Worm (Caenorhabditis elegans) whole organism, early embryonic: ENCODE measurements around the gene elo-4.

Experiments
- B0310.2 ChIP-seq: sonication (generic microtip); optimal IDR thresholded peaks from 2 replicates; lab custom pipeline; 2016; ENCODE audit warnings: mild to moderate bottlenecking, missing genetic modification characterization, missing compliant biosample characterization
- F13C5.2 ChIP-seq: sonication (generic microtip); optimal IDR thresholded peaks from 2 replicates; lab custom pipeline; 2017; ENCODE audit warnings: mild to moderate bottlenecking, missing genetic modification characterization, inconsistent platforms, missing compliant biosample characterization
- aly-1 ChIP-seq: sonication (generic microtip); optimal IDR thresholded peaks from 2 replicates; lab custom pipeline; 2016; ENCODE audit warnings: missing genetic modification characterization, missing compliant biosample characterization
- ama-1 ChIP-seq: fragments of 150-350 bp; optimal IDR thresholded peaks from 2 replicates; lab custom pipeline; 2014
- ceh-13 ChIP-seq: fragments of 200-800 bp; sonication (Bioruptor generic); optimal IDR thresholded peaks from 2 replicates; lab custom pipeline; 2018; ENCODE audit warnings: mild to moderate bottlenecking, missing genetic modification characterization, missing compliant biosample characterization
- ceh-36 ChIP-seq: sonication (generic microtip); optimal IDR thresholded peaks from 2 replicates; lab custom pipeline; 2016; ENCODE audit warnings: missing genetic modification characterization, inconsistent platforms, missing compliant biosample characterization
- ets-7 ChIP-seq: sonication (generic microtip); optimal IDR thresholded peaks from 2 replicates; lab custom pipeline; 2016; ENCODE audit warnings: missing genotype, missing genetic modification characterization, missing compliant biosample characterization
- flt-1 ChIP-seq: fragments of 200-800 bp; sonication (Bioruptor generic); IDR thresholded peaks from 2 replicates; pipeline ENCODE4 v1.3.6; 2022; ENCODE audit warnings: missing genetic modification characterization, missing compliant biosample characterization
- hmbx-1 ChIP-seq: sonication (generic microtip); optimal IDR thresholded peaks from 2 replicates; lab custom pipeline; 2016; ENCODE audit warnings: mild to moderate bottlenecking, missing genetic modification characterization, missing compliant biosample characterization
- hmg-4 ChIP-seq: fragments of 200-800 bp; sonication (Bioruptor generic); optimal IDR thresholded peaks from 2 replicates; lab custom pipeline; 2018; ENCODE audit warnings: mild to moderate bottlenecking, missing genetic modification characterization, missing compliant biosample characterization
- hnd-1 ChIP-seq: sonication (generic microtip); optimal IDR thresholded peaks from 2 replicates; lab custom pipeline; 2016; ENCODE audit warnings: missing genetic modification characterization, missing compliant biosample characterization
- pes-1 ChIP-seq: fragments of 200-800 bp; sonication (Bioruptor generic); IDR thresholded peaks from 2 replicates; pipeline ENCODE4 v1.3.6; 2022; ENCODE audit warnings: missing genetic modification reagents, missing genetic modification characterization, missing compliant biosample characterization
- scrt-1 ChIP-seq: fragments of 200-800 bp; sonication (Bioruptor generic); IDR thresholded peaks from 2 replicates; pipeline ENCODE4 v1.3.6; 2022; ENCODE audit warnings: missing genetic modification characterization, missing compliant biosample characterization
- sea-1 ChIP-seq: fragments of 200-800 bp; sonication (Bioruptor generic); conservative IDR thresholded peaks from 2 replicates; pipeline ENCODE4 v1.3.6; 2022; ENCODE audit warnings: missing genetic modification characterization, missing compliant biosample characterization
- tbx-11 ChIP-seq: fragments of 200-800 bp; sonication (Bioruptor generic); IDR thresholded peaks from 2 replicates; pipeline ENCODE4 v1.3.6; 2022; ENCODE audit warnings: missing genetic modification characterization, missing compliant biosample characterization
- tbx-37 ChIP-seq: fragments of 200-800 bp; sonication (Bioruptor generic); conservative IDR thresholded peaks from 2 replicates; pipeline ENCODE4 v1.3.6; 2022; ENCODE audit warnings: missing genetic modification reagents, missing genetic modification characterization, missing compliant biosample characterization
- tra-4 ChIP-seq: sonication (generic microtip); optimal IDR thresholded peaks from 2 replicates; lab custom pipeline; 2017; ENCODE audit warnings: missing genetic modification characterization, missing compliant biosample characterization

The elo-4 gene

ce11 chrIII:9355412-9355969 is 21.4 kb upstream of the elo-4 start, which contains the start of gene chtb-1:
Gene chtb-1 (minus strand): TSS chrIII:9355462.
- TF ChIP-seq aly-1 (tag; lab: Kevin White, UChicago) (no peak), ets-7 (tag; lab: Kevin White, UChicago) (no peak), hnd-1 (tag; lab: Kevin White, UChicago) (no peak), sea-1 (no peak), ceh-13 (GFP tag; lab: Kevin White, UChicago) (no peak), F13C5.2 (tag; lab: Kevin White, UChicago) (no peak), B0310.2 (tag; lab: Kevin White, UChicago) (no peak), tbx-37 (no peak), flt-1 (GFP tag; lab: Robert Waterston, UW) (no peak), tbx-11 (no peak), ama-1 (lab: Kevin White, UChicago) (no peak), tra-4 (tag; lab: Kevin White, UChicago) (no peak), hmg-4 (GFP tag; lab: Kevin White, UChicago) (no peak), hmbx-1 (no peak), ceh-36 (tag; lab: Kevin White, UChicago) (no peak), pes-1 (GFP tag; lab: Robert Waterston, UW) (no peak), scrt-1 (no peak)

DNA sequence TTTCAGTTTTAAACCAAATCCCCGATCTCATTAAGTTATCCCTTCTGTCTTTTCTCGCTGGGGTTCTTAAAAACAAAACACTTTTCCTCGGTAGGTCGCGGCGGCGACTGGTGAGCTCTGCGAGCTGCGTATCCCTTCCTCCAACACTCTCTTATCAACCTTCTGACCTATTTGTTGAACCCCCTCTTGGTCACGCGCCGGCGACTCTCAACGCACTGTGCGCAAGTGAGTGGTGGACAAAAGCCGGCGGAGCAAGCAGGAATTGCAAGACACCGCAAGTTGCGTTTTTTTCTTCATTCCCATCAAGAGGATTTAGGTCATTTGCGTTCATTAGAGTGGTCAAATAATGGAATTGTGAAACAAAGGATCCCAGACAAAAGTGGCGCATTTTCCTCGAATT is 19.7 kb upstream of the elo-4 start:
- TF ChIP-seq ceh-36 (tag; lab: Kevin White, UChicago) (no peak), aly-1 (tag; lab: Kevin White, UChicago) (no peak), hmbx-1 (no peak), ets-7 (tag; lab: Kevin White, UChicago) (no peak), flt-1 (GFP tag; lab: Robert Waterston, UW) (no peak), B0310.2 (tag; lab: Kevin White, UChicago) (no peak)

DNA sequence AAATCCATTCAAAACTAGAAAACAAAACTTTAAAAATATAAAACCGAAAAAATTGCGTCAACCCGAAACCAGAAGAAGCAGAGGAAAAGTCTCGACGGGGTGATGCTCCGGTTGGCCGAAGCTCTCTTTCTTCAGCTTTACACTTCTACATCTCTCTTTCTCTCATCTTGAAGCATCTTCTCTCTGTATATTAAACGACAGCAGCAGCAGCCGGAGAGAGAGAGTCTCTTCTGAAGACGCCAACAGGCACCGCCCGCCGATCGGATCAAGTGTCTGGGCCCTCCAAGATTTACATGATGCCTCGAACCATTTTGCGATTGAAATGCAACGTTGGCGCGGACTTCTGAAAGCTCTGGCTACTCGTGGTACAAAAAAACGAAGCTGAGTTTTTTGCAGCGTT is 12.6 kb upstream of the elo-4 start:
- TF ChIP-seq ama-1 (lab: Kevin White, UChicago) (no peak), hnd-1 (tag; lab: Kevin White, UChicago) (no peak)

DNA sequence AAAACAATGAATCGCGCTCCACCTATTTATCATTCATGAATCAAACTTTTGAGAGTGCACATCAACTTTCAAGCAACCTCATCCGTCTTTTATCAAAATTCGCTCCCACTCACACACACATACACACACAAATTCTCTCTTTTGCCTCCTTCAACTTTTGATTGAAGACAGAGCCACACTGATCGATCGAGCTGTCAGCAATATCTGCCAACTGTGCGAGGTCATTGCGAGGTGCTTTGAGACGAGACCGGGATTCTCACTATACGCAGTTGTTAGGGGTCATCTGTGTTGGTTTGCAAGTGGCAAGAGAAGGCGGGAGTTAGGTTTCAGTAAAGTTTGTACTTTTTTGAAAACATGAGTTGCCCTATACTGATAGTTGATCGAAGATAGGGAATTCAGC is 12.0 kb upstream of the elo-4 start:
- TF ChIP-seq aly-1 (tag; lab: Kevin White, UChicago) = no peak
- no peak for TF ChIP-seq ceh-13 (GFP tag; lab: Kevin White, UChicago)
- no peak for TF ChIP-seq F13C5.2 (tag; lab: Kevin White, UChicago)
- TF ChIP-seq hnd-1 (tag; lab: Kevin White, UChicago) = no peak
- no peak for TF ChIP-seq pes-1 (GFP tag; lab: Robert Waterston, UW)
- TF ChIP-seq ama-1 (lab: Kevin White, UChicago) = no peak
- no peak for TF ChIP-seq hmg-4 (GFP tag; lab: Kevin White, UChicago)
- no peak for TF ChIP-seq B0310.2 (tag; lab: Kevin White, UChicago)
- no peak for TF ChIP-seq flt-1 (GFP tag; lab: Robert Waterston, UW)
- no peak for TF ChIP-seq tra-4 (tag; lab: Kevin White, UChicago)
- no peak for TF ChIP-seq tbx-11
- no peak for TF ChIP-seq tbx-37
- TF ChIP-seq hmbx-1 = no peak
- TF ChIP-seq scrt-1 = no peak
- TF ChIP-seq ets-7 (tag; lab: Kevin White, UChicago) = no peak

ce11 chrIII:9344347-9344746 is 10.3 kb upstream of the elo-4 start, which contains the start of gene emb-9:
Gene emb-9 (minus strand): TSS chrIII:9344447.
- no peak for TF ChIP-seq scrt-1
- TF ChIP-seq tbx-11 = no peak
- TF ChIP-seq aly-1 (tag; lab: Kevin White, UChicago) = no peak
- no peak for TF ChIP-seq ama-1 (lab: Kevin White, UChicago)
- TF ChIP-seq ets-7 (tag; lab: Kevin White, UChicago) = no peak
- no peak for TF ChIP-seq ceh-36 (tag; lab: Kevin White, UChicago)
- TF ChIP-seq sea-1 = no peak
- no peak for TF ChIP-seq B0310.2 (tag; lab: Kevin White, UChicago)
- TF ChIP-seq F13C5.2 (tag; lab: Kevin White, UChicago) = no peak

ce11 chrIII:9340025-9340424 is 6.0 kb upstream of the elo-4 start:
- TF ChIP-seq sea-1 (0 out of 2 replicates have a peak, but pooled peaks have one; percentile 13), tbx-11 (no peak)

- TF ChIP-seq pes-1 (GFP tag; lab: Robert Waterston, UW) = no peak
Observed at ce11 chrIII:9337968-9338367, 3.9 kb upstream of the elo-4 start.

ce11 chrIII:9336807-9337206 is 2.7 kb upstream of the elo-4 start:
- no peak for TF ChIP-seq ets-7 (tag; lab: Kevin White, UChicago)

ce11 chrIII:9335076-9335475 is 1.0 kb upstream of the elo-4 start:
- TF ChIP-seq scrt-1 (no peak), tbx-37 (no peak), ets-7 (tag; lab: Kevin White, UChicago) (no peak), ceh-36 (tag; lab: Kevin White, UChicago) (no peak), ceh-13 (GFP tag; lab: Kevin White, UChicago) (no peak), tbx-11 (no peak), hmbx-1 (no peak), hnd-1 (tag; lab: Kevin White, UChicago) (no peak)
